Worm (Caenorhabditis elegans) whole organism, L4 larva: ENCODE measurements around the gene Y53G8AM.6.
A peak's percentile ranks its signal among the peaks of the same experiment; 100 is the strongest.

ENCODE experiments used
- Y105C5A.15 ChIP-seq: fragments of 200-800 bp; sonication (Bioruptor generic); IDR thresholded peaks from 2 replicates; pipeline ENCODE4 v1.3.6; 2022; ENCODE audit warnings: missing genetic modification characterization, missing compliant biosample characterization
- Y75B8A.6 ChIP-seq: fragments of 200-800 bp; sonication (Bioruptor generic); IDR thresholded peaks from 2 replicates; pipeline ENCODE4 v1.3.6; 2022; ENCODE audit warnings: missing genetic modification reagents, missing genetic modification characterization, missing compliant biosample characterization
- ZK337.2 ChIP-seq: fragments of 200-800 bp; sonication (Bioruptor generic); IDR thresholded peaks from 2 replicates; pipeline ENCODE4 v1.3.6; 2022; ENCODE audit warnings: missing genetic modification reagents, missing genetic modification characterization, missing compliant biosample characterization
- attf-4 ChIP-seq: sonication (generic microtip); optimal IDR thresholded peaks from 3 replicates; lab custom pipeline; 2017; ENCODE audit warnings: missing biosample characterization, missing genetic modification characterization
- ceh-62 ChIP-seq: sonication (generic microtip); optimal IDR thresholded peaks from 2 replicates; lab custom pipeline; 2017; ENCODE audit warnings: missing biosample characterization, missing genetic modification characterization
- daf-16 ChIP-seq, 3 experiments: sonication (generic microtip); optimal IDR thresholded peaks; 2 replicates each; lab custom pipeline; 2016 to 2017; ENCODE audit warnings: missing genetic modification characterization in 3 of 3, missing genetic modification reagents in 3 of 3, mild to moderate bottlenecking in 2 of 3, missing compliant biosample characterization in 2 of 3, missing biosample characterization in 1 of 3, moderate library complexity in 1 of 3
- egl-27 ChIP-seq: sonication (generic microtip); optimal IDR thresholded peaks from 3 replicates; lab custom pipeline; 2017; ENCODE audit warnings: missing biosample characterization, missing genetic modification reagents, missing genetic modification characterization
- gei-8 ChIP-seq: fragments of 200-800 bp; sonication (Bioruptor generic); optimal IDR thresholded peaks from 2 replicates; lab custom pipeline; 2018; ENCODE audit warnings: mild to moderate bottlenecking, missing genetic modification characterization, missing compliant biosample characterization
- jun-1 ChIP-seq: fragments of 150-350 bp; optimal IDR thresholded peaks from 2 replicates; lab custom pipeline; 2014; ENCODE audit warnings: missing biosample characterization, missing genetic modification reagents, missing genetic modification characterization
- lin-39 ChIP-seq: fragments of 150-350 bp; optimal IDR thresholded peaks from 2 replicates; lab custom pipeline; 2014; ENCODE audit warnings: missing biosample characterization, missing genetic modification reagents, missing genetic modification characterization
- nhr-10 ChIP-seq: fragments of 150-350 bp; optimal IDR thresholded peaks from 2 replicates; lab custom pipeline; 2014; ENCODE audit warnings: missing biosample characterization, missing genetic modification characterization
- set-16 ChIP-seq: fragments of 200-800 bp; sonication (Bioruptor generic); IDR thresholded peaks from 2 replicates; pipeline ENCODE4 v1.3.6; 2022; ENCODE audit warnings: missing genetic modification reagents, missing genetic modification characterization, missing compliant biosample characterization
- unc-39 ChIP-seq: sonication (generic microtip); optimal IDR thresholded peaks from 2 replicates; lab custom pipeline; 2017; ENCODE audit warnings: missing biosample characterization, missing genetic modification characterization
- unc-62 ChIP-seq, 3 experiments: fragments of 150-350 bp in 1 of 3; sonication (generic microtip); optimal IDR thresholded peaks in 2 of 3; peaks in 1 of 3; 1 replicate in 1 of 3; 2 replicates in 2 of 3; lab custom pipeline; 2014 to 2017; ENCODE audit warnings: missing biosample characterization in 3 of 3, missing genetic modification characterization in 3 of 3, missing genetic modification reagents in 3 of 3, missing genotype in 1 of 3

Gene Y53G8AM.6

ce11 chrIII:3220287-3220686, 39.3 kb downstream of the Y53G8AM.6 start (continued):
- TF ChIP-seq jun-1 = no peak
- TF ChIP-seq unc-62 (GFP tag; optimal IDR thresholded peaks at IDR 0.05 in 1 of 2; lab: Kevin White, UChicago) = peak in 1 of 2 experiments; percentile 64
- no peak for TF ChIP-seq unc-62 (tag; optimal IDR thresholded peaks at IDR 0.05; lab: Kevin White, UChicago)
- TF ChIP-seq lin-39 (tag; lab: Kevin White, UChicago) = no peak
- no peak for TF ChIP-seq ceh-62 (tag; lab: Kevin White, UChicago)

ce11 chrIII:3219050-3219449, 40.5 kb downstream of the Y53G8AM.6 start, which contains the start of gene frm-8:
Gene frm-8 (minus strand): TSS chrIII:3219150.
- TF ChIP-seq set-16 (GFP tag; lab: Robert Waterston, UW) = no peak
- TF ChIP-seq unc-39 (tag; lab: Kevin White, UChicago) = no peak
- no peak for TF ChIP-seq Y105C5A.15 (GFP tag; lab: Robert Waterston, UW)
- TF ChIP-seq nhr-10 (tag; lab: Kevin White, UChicago) = no peak
- no peak for TF ChIP-seq daf-16 (GFP tag; optimal IDR thresholded peaks at IDR 0.05; lab: Kevin White, UChicago)
- TF ChIP-seq daf-16 (tag; optimal IDR thresholded peaks at IDR 0.05; lab: Kevin White, UChicago) = no peak
- TF ChIP-seq attf-4 = no peak
- no peak for TF ChIP-seq gei-8
- no peak for TF ChIP-seq egl-27 (tag; lab: Kevin White, UChicago)
- no peak for TF ChIP-seq ZK337.2
- no peak for TF ChIP-seq Y75B8A.6 (GFP tag; lab: Robert Waterston, UW)
